Worm (Caenorhabditis elegans): ENCODE data around the gene Y17G7B.23.

DNA sequence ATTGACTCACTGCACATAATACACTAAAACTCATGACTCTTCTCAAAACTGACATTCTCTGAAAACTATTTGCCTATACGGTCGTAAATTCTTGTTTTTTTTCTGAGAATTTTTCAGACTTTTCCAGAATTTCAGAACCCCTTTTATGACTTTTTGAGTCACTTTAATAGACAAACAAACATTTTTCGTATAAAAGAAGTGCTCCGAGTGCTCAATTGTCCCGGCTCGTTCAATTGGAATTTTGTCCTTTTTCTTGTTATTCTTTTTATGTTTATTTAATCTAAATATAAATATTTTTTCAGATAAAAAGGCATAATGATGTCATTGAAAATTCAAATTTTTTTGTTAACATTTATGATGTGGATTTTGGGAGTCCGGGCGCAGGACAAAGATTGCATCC, at the start of gene Y17G7B.23:
- TF ChIP-seq ttx-3 (tag; optimal IDR thresholded peaks at IDR 0.05) (no peak), lin-11 (tag; optimal IDR thresholded peaks at IDR 0.05) (no peak)

All from whole organism, late embryonic.